Worm (Caenorhabditis elegans): ENCODE data around the gene kin-2.

Gene kin-2

ce11 chrX:6003853-6004252 is 26.2 kb upstream of the kin-2 start, which contains the start of gene sups-1:
sups-1 (plus strand) TSS chrX:6004153.
- no peak for TF ChIP-seq dmd-4 (tag; optimal IDR thresholded peaks at IDR 0.05; ENCODE audit: borderline replicate concordance)
- no peak for TF ChIP-seq ztf-16 (tag; optimal IDR thresholded peaks at IDR 0.05)
- no peak for TF ChIP-seq ceh-6 (GFP tag; optimal IDR thresholded peaks at IDR 0.05)

- no peak for TF ChIP-seq ceh-45 (GFP tag; IDR thresholded peaks at IDR 0.05)
- TF ChIP-seq nhr-11 (tag; optimal IDR thresholded peaks at IDR 0.05), result no peak
- no peak for TF ChIP-seq zip-5 (tag; optimal IDR thresholded peaks at IDR 0.05)
- no peak for TF ChIP-seq ceh-22 (tag; optimal IDR thresholded peaks at IDR 0.05)
- TF ChIP-seq ceh-19 (GFP tag; optimal IDR thresholded peaks at IDR 0.05), result no peak
- TF ChIP-seq che-1 (tag; optimal IDR thresholded peaks at IDR 0.05), result no peak
- no peak for TF ChIP-seq ceh-14 (tag; optimal IDR thresholded peaks at IDR 0.05)
- no peak for TF ChIP-seq hlh-6 (tag; optimal IDR thresholded peaks at IDR 0.05)
- TF ChIP-seq tbx-2 (tag; optimal IDR thresholded peaks at IDR 0.05), result no peak
- TF ChIP-seq lin-11 (tag; optimal IDR thresholded peaks at IDR 0.05), result no peak
- no peak for TF ChIP-seq pag-3 (tag; optimal IDR thresholded peaks at IDR 0.05; ENCODE audit: borderline replicate concordance)
- TF ChIP-seq eyg-1 (tag; optimal IDR thresholded peaks at IDR 0.05), result no peak
- TF ChIP-seq ttx-3 (tag; optimal IDR thresholded peaks at IDR 0.05), result no peak
- TF ChIP-seq hlh-30 (tag; optimal IDR thresholded peaks at IDR 0.05; ENCODE audit: insufficient read depth), result no peak
Observed at ce11 chrX:6002479-6002878, 24.8 kb upstream of the kin-2 start.

- TF ChIP-seq hlh-6 (tag; optimal IDR thresholded peaks at IDR 0.05) (no peak), ceh-22 (tag; optimal IDR thresholded peaks at IDR 0.05) (no peak), hlh-15 (tag; optimal IDR thresholded peaks at IDR 0.05) (no peak), lin-11 (tag; optimal IDR thresholded peaks at IDR 0.05) (no peak), unc-42 (tag; optimal IDR thresholded peaks at IDR 0.05) (no peak), eyg-1 (tag; optimal IDR thresholded peaks at IDR 0.05) (no peak), zip-5 (tag; optimal IDR thresholded peaks at IDR 0.05) (no peak), dmd-4 (tag; optimal IDR thresholded peaks at IDR 0.05; ENCODE audit: borderline replicate concordance) (no peak), ref-2 (tag; optimal IDR thresholded peaks at IDR 0.05) (no peak), sox-4 (tag; optimal IDR thresholded peaks at IDR 0.05) (no peak), pha-2 (tag; optimal IDR thresholded peaks at IDR 0.05) (no peak), lim-6 (tag; optimal IDR thresholded peaks at IDR 0.05) (no peak), hlh-30 (tag; optimal IDR thresholded peaks at IDR 0.05; ENCODE audit: insufficient read depth) (no peak), elt-2 (tag; optimal IDR thresholded peaks at IDR 0.05) (no peak), syd-9 (tag; optimal IDR thresholded peaks at IDR 0.05) (no peak)
Observed at ce11 chrX:6001432-6001831, 23.8 kb upstream of the kin-2 start, which contains the start of gene F22F4.4. F22F4.4 (minus strand) TSS chrX:6001532.

- TF ChIP-seq ama-1 (optimal IDR thresholded peaks at IDR 0.05), result no peak
- TF ChIP-seq sox-4 (tag; optimal IDR thresholded peaks at IDR 0.05), result no peak
- no peak for TF ChIP-seq ceh-9 (tag; optimal IDR thresholded peaks at IDR 0.05)
- no peak for TF ChIP-seq lin-11 (tag; optimal IDR thresholded peaks at IDR 0.05)
- no peak for TF ChIP-seq lim-6 (tag; optimal IDR thresholded peaks at IDR 0.05)
- TF ChIP-seq ceh-6 (GFP tag; optimal IDR thresholded peaks at IDR 0.05), result no peak
- no peak for TF ChIP-seq elt-4 (tag; optimal IDR thresholded peaks at IDR 0.05)
Observed at ce11 chrX:5999103-5999554, 21.5 kb upstream of the kin-2 start, which contains the start of gene F22F4.9. F22F4.9 (minus strand) TSS chrX:5999504.

- no peak for TF ChIP-seq K02D7.2 (tag; optimal IDR thresholded peaks at IDR 0.05)
- TF ChIP-seq sdc-2 (tag; optimal IDR thresholded peaks at IDR 0.05), result peak; percentile 42
- peak; percentile 48 for TF ChIP-seq T23F11.4 (GFP tag; optimal IDR thresholded peaks at IDR 0.05)
- TF ChIP-seq madf-2 (tag; optimal IDR thresholded peaks at IDR 0.05), result no peak
- peak; percentile 32 for TF ChIP-seq hlh-6 (tag; optimal IDR thresholded peaks at IDR 0.05)
- TF ChIP-seq tbx-2 (tag; optimal IDR thresholded peaks at IDR 0.05), result peak; percentile 63
- TF ChIP-seq ceh-31 (tag; optimal IDR thresholded peaks at IDR 0.05), result peak; percentile 43
- peak; percentile 24 for TF ChIP-seq nhr-232 (tag; optimal IDR thresholded peaks at IDR 0.05)
- TF ChIP-seq ceh-2 (tag; optimal IDR thresholded peaks at IDR 0.05), result peak; percentile 17
- TF ChIP-seq eyg-1 (tag; optimal IDR thresholded peaks at IDR 0.05), result peak; percentile 40
- TF ChIP-seq ceh-14 (tag; optimal IDR thresholded peaks at IDR 0.05), result no peak
- peak; percentile 29 for TF ChIP-seq syd-9 (tag; optimal IDR thresholded peaks at IDR 0.05)
- TF ChIP-seq hlh-8 (tag; optimal IDR thresholded peaks at IDR 0.05), result peak; percentile 22
- no peak for TF ChIP-seq pqm-1 (tag; optimal IDR thresholded peaks at IDR 0.05)
- TF ChIP-seq ceh-34 (tag; optimal IDR thresholded peaks at IDR 0.05), result peak; percentile 56
- peak; percentile 24 for TF ChIP-seq C08G9.2 (tag; optimal IDR thresholded peaks at IDR 0.05)
- no peak for TF ChIP-seq ets-4 (tag; optimal IDR thresholded peaks at IDR 0.05)
- TF ChIP-seq ref-2 (tag; optimal IDR thresholded peaks at IDR 0.05), result peak; percentile 38
Observed at ce11 chrX:5995613-5996206, 18.1 kb upstream of the kin-2 start, which contains the start of gene inx-3. inx-3 (plus strand) TSS chrX:5996156.
